Worm (Caenorhabditis elegans) whole organism, mixed stage, embryonic: ENCODE results near the gene C26B2.2.
"Not testable (repeated sequence)": the region's sequence is repeated elsewhere in the genome, so short reads cannot be mapped to it uniquely, and the experiment has no call there.

Source experiments
- ceh-43 ChIP-seq: fragments of 200-800 bp; sonication (Bioruptor generic); optimal IDR thresholded peaks from 2 replicates; lab custom pipeline; 2018; ENCODE audit warnings: mild to moderate bottlenecking, missing genetic modification characterization, moderate library complexity, missing compliant biosample characterization
- ceh-83 ChIP-seq: fragments of 200-800 bp; sonication (Bioruptor generic); optimal IDR thresholded peaks from 2 replicates; lab custom pipeline; 2018; ENCODE audit warnings: mild to moderate bottlenecking, missing genetic modification characterization, missing compliant biosample characterization
- nhr-237 ChIP-seq: fragments of 150-350 bp; optimal IDR thresholded peaks from 2 replicates; lab custom pipeline; 2014; ENCODE audit warnings: missing biosample characterization, missing genetic modification characterization
- unc-39 ChIP-seq: fragments of 150-350 bp; optimal IDR thresholded peaks from 2 replicates; lab custom pipeline; 2014; ENCODE audit warnings: missing biosample characterization, missing genetic modification characterization

DNA sequence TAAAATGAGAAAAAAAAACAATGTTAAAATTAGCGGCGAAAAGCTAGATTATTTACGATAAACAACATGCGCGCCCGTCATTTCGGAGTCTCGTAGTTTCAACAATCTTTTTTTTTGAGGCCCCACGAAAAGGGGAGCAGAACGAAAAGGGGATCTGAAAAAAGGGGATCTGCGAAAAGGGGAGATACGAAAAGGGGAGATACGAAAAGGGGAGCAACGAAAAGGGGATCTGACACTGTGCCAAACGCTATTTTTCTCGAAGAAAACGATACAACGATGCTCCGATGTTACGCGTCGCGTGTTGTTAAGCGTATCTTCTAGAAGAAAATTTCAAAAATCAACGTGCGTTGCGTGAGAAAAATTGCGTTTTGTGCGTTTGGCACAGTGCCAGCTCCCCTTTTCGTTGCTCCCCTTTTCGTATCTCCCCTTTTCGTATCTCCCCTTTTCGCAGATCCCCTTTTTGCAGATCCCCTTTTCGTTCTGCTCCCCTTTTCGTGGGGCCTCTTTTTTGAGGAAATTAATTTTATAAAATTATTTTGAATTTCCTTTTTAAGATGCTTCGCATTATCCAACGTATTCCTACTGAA is 6.1 kb downstream of the C26B2.2 start, which contains the start of gene C26B2.7:
- not testable (repeated sequence) for TF ChIP-seq ceh-83 (GFP tag; lab: Kevin White, UChicago); nhr-237 (tag; lab: Kevin White, UChicago); ceh-43 (GFP tag; lab: Kevin White, UChicago); unc-39 (tag; lab: Kevin White, UChicago)
